Worm (Caenorhabditis elegans) whole organism, young adult: ENCODE results near the gene R13A5.10.

Source experiments
- C17E4.6 ChIP-seq: fragments of 200-800 bp; sonication (Bioruptor generic); IDR thresholded peaks from 2 replicates; pipeline ENCODE4 v1.3.6; 2022; ENCODE audit warnings: missing genetic modification reagents, missing genetic modification characterization, missing compliant biosample characterization
- F23B12.7 ChIP-seq: sonication (generic microtip); optimal IDR thresholded peaks from 2 replicates; lab custom pipeline; 2017; ENCODE audit warnings: missing genetic modification characterization, mild to moderate bottlenecking, missing compliant biosample characterization, antibody characterized with exemption, moderate library complexity; ENCODE audit not compliant: insufficient read depth
- F37B4.10 ChIP-seq: fragments of 200-800 bp; sonication (Bioruptor generic); IDR thresholded peaks from 2 replicates; pipeline ENCODE4 v1.3.6; 2022; ENCODE audit warnings: missing genetic modification characterization, missing compliant biosample characterization
- F52B5.7 ChIP-seq: sonication (generic microtip); optimal IDR thresholded peaks from 2 replicates; lab custom pipeline; 2016; ENCODE audit warnings: mild to moderate bottlenecking, missing genetic modification characterization, missing compliant biosample characterization
- F55B11.4 ChIP-seq: sonication (generic microtip); optimal IDR thresholded peaks from 2 replicates; lab custom pipeline; 2016; ENCODE audit warnings: missing compliant biosample characterization, missing genetic modification characterization, borderline replicate concordance; ENCODE audit not compliant: insufficient read depth
- T07F8.4 ChIP-seq: sonication (generic microtip); optimal IDR thresholded peaks from 2 replicates; lab custom pipeline; 2016; ENCODE audit warnings: mild to moderate bottlenecking, missing genetic modification characterization, moderate library complexity, missing compliant biosample characterization
- T26A5.8 ChIP-seq: sonication (generic microtip); optimal IDR thresholded peaks from 2 replicates; lab custom pipeline; 2016; ENCODE audit warnings: missing genetic modification characterization, missing compliant biosample characterization
- Y79H2A.3 ChIP-seq: fragments of 200-800 bp; sonication (Bioruptor generic); conservative IDR thresholded peaks from 2 replicates; pipeline ENCODE4 v1.3.6; 2022; ENCODE audit warnings: missing genetic modification reagents, missing genetic modification characterization, missing compliant biosample characterization
- ZK185.1 ChIP-seq: sonication (generic microtip); optimal IDR thresholded peaks from 2 replicates; lab custom pipeline; 2016; ENCODE audit warnings: mild to moderate bottlenecking, missing genetic modification characterization, missing compliant biosample characterization; ENCODE audit not compliant: poor library complexity, severe bottlenecking
- aptf-2 ChIP-seq: fragments of 200-800 bp; sonication (Bioruptor generic); conservative IDR thresholded peaks from 2 replicates; pipeline ENCODE4 v1.3.6; 2022; ENCODE audit warnings: missing genetic modification reagents, missing genetic modification characterization, missing compliant biosample characterization
- ccch-3 ChIP-seq: fragments of 200-800 bp; sonication (Bioruptor generic); optimal IDR thresholded peaks from 2 replicates; lab custom pipeline; 2018; ENCODE audit warnings: mild to moderate bottlenecking, missing genetic modification characterization, missing compliant biosample characterization
- ceh-58 ChIP-seq: fragments of 200-800 bp; sonication (Bioruptor generic); IDR thresholded peaks from 2 replicates; pipeline ENCODE4 v1.3.6; 2022; ENCODE audit warnings: missing genetic modification characterization, missing compliant biosample characterization
- ceh-79 ChIP-seq: sonication (generic microtip); optimal IDR thresholded peaks from 2 replicates; lab custom pipeline; 2017; ENCODE audit warnings: mild to moderate bottlenecking, missing genetic modification characterization, missing compliant biosample characterization
- egl-44 ChIP-seq: fragments of 200-800 bp; sonication (Bioruptor generic); IDR thresholded peaks from 2 replicates; pipeline ENCODE4 v1.3.6; 2022; ENCODE audit warnings: missing genetic modification reagents, missing genetic modification characterization, missing compliant biosample characterization
- ekl-4 ChIP-seq: fragments of 200-800 bp; sonication (Bioruptor generic); IDR thresholded peaks from 2 replicates; pipeline ENCODE4 v1.3.6; 2022; ENCODE audit warnings: missing genetic modification reagents, missing genetic modification characterization, missing compliant biosample characterization
- ets-4 ChIP-seq: fragments of 200-800 bp; sonication (Bioruptor generic); optimal IDR thresholded peaks from 2 replicates; lab custom pipeline; 2018; ENCODE audit warnings: mild to moderate bottlenecking, missing genetic modification characterization, missing compliant biosample characterization
- hlh-12 ChIP-seq: sonication (generic microtip); optimal IDR thresholded peaks from 2 replicates; lab custom pipeline; 2016; ENCODE audit warnings: missing genetic modification characterization, missing compliant biosample characterization
- hmg-1.2 ChIP-seq: fragments of 200-800 bp; sonication (Bioruptor generic); IDR thresholded peaks from 2 replicates; pipeline ENCODE4 v1.3.6; 2022; ENCODE audit warnings: missing genetic modification reagents, missing genetic modification characterization, missing compliant biosample characterization
- hmg-20 ChIP-seq: fragments of 200-800 bp; sonication (Bioruptor generic); IDR thresholded peaks from 2 replicates; pipeline ENCODE4 v1.3.6; 2022; ENCODE audit warnings: missing genetic modification reagents, missing genetic modification characterization, missing compliant biosample characterization
- lag-1 ChIP-seq: fragments of 200-800 bp; sonication (Bioruptor generic); IDR thresholded peaks from 2 replicates; pipeline ENCODE4 v1.3.6; 2022; ENCODE audit warnings: missing genetic modification reagents, missing genetic modification characterization, missing compliant biosample characterization
- let-526 ChIP-seq: fragments of 200-800 bp; sonication (Bioruptor generic); IDR thresholded peaks from 2 replicates; pipeline ENCODE4 v1.3.6; 2022; ENCODE audit warnings: missing genetic modification reagents, missing genetic modification characterization, missing compliant biosample characterization
- lir-1 ChIP-seq: fragments of 200-800 bp; sonication (Bioruptor generic); conservative IDR thresholded peaks from 2 replicates; pipeline ENCODE4 v1.3.6; 2022; ENCODE audit warnings: missing genetic modification reagents, missing genetic modification characterization, missing compliant biosample characterization
- lsl-1 ChIP-seq: fragments of 200-800 bp; sonication (Bioruptor generic); optimal IDR thresholded peaks from 2 replicates; lab custom pipeline; 2018; ENCODE audit warnings: mild to moderate bottlenecking, missing genetic modification characterization, moderate library complexity, missing compliant biosample characterization
- madf-10 ChIP-seq: sonication (generic microtip); optimal IDR thresholded peaks from 2 replicates; lab custom pipeline; 2016; ENCODE audit warnings: mild to moderate bottlenecking, missing genetic modification characterization, missing compliant biosample characterization
- madf-3 ChIP-seq: fragments of 200-800 bp; sonication (Bioruptor generic); IDR thresholded peaks from 2 replicates; pipeline ENCODE4 v1.3.6; 2022; ENCODE audit warnings: missing genetic modification reagents, missing genetic modification characterization, missing compliant biosample characterization
- mcd-1 ChIP-seq: fragments of 200-800 bp; sonication (Bioruptor generic); IDR thresholded peaks from 2 replicates; pipeline ENCODE4 v1.3.6; 2022; ENCODE audit warnings: missing genetic modification reagents, missing genetic modification characterization, missing compliant biosample characterization
- pbrm-1 ChIP-seq: fragments of 200-800 bp; sonication (Bioruptor generic); IDR thresholded peaks from 2 replicates; pipeline ENCODE4 v1.3.6; 2022; ENCODE audit warnings: missing genetic modification reagents, missing genetic modification characterization, missing compliant biosample characterization
- repo-1 ChIP-seq: sonication (generic microtip); optimal IDR thresholded peaks from 2 replicates; lab custom pipeline; 2017; ENCODE audit warnings: mild to moderate bottlenecking, missing genetic modification characterization, missing compliant biosample characterization
- rpc-1 ChIP-seq, 2 experiments: fragments of 150-350 bp in 1 of 2; sonication (generic microtip) in 1 of 2; optimal IDR thresholded peaks; 2 replicates each; lab custom pipeline; 2014 to 2018; ENCODE audit warnings: missing biosample characterization in 1 of 2, missing genetic modification characterization in 1 of 2, missing genetic modification reagents in 1 of 2, missing genotype in 1 of 2
- sdz-38 ChIP-seq: sonication (generic microtip); optimal IDR thresholded peaks from 2 replicates; lab custom pipeline; 2016; ENCODE audit warnings: missing genotype, missing genetic modification characterization, missing compliant biosample characterization
- sea-2 ChIP-seq: fragments of 200-800 bp; sonication (Bioruptor generic); IDR thresholded peaks from 2 replicates; pipeline ENCODE4 v1.3.6; 2022; ENCODE audit warnings: missing genetic modification characterization, missing compliant biosample characterization
- sptf-2 ChIP-seq: fragments of 200-800 bp; sonication (Bioruptor generic); optimal IDR thresholded peaks from 2 replicates; lab custom pipeline; 2018; ENCODE audit warnings: mild to moderate bottlenecking, missing genetic modification characterization, missing compliant biosample characterization
- tlf-1 ChIP-seq: fragments of 200-800 bp; sonication (Bioruptor generic); optimal IDR thresholded peaks from 2 replicates; lab custom pipeline; 2018; ENCODE audit warnings: mild to moderate bottlenecking, missing genetic modification characterization, missing compliant biosample characterization
- unc-62 ChIP-seq: fragments of 150-350 bp; optimal IDR thresholded peaks from 2 replicates; lab custom pipeline; 2014; ENCODE audit warnings: missing biosample characterization, missing genetic modification reagents, missing genetic modification characterization
- ztf-3 ChIP-seq: fragments of 200-800 bp; sonication (Bioruptor generic); optimal IDR thresholded peaks from 2 replicates; lab custom pipeline; 2018; ENCODE audit warnings: mild to moderate bottlenecking, missing genetic modification characterization, missing compliant biosample characterization

Gene R13A5.10

DNA sequence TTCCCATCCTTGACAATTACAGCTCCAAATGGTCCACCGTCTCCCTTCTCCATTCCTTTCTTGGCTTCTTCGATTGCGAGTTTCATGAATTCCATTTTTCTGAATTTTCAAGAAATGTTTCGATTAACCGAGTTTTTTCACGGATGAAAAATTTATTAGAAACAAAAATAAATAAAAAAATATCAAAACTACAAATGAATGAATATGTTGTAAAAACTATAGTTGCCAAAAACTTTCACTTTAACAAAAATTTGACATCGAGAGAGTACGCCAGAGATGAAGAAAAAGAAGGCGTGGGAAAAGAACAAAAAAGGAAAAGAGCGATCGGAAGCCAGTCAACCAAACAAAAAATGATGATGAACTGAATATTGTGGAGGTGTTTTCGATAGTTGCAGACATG, at the start of gene R13A5.10:
Gene R13A5.10 (minus strand): TSS at position 101 of the 400 bp plus-strand sequence.
- TF ChIP-seq hmg-1.2 (GFP tag; lab: Robert Waterston, UW) (no peak), F52B5.7 (tag; lab: Kevin White, UChicago) (no peak), ztf-3 (no peak)

DNA sequence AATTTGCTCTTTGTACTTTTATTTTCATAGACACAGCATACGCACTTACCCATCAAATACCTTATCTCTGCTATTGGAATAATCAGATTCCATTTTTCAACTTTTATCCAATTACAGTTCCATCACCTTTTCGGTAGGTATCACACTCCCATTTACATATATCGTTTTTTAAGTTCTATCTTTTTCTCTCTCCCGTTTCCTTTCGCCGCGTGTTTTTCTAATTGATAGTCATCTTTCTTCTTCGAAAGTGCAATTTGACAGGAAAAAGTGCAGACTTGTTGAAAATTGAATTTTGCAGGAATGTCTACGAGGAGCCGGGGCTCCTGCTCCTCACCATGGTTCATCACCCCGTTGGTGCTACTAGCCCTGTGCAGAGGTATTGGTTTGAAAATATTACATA, 42.3 kb upstream of the R13A5.10 start, which contains the start of gene fbn-1:
Gene fbn-1 (plus strand): TSS at position 301 of the 400 bp plus-strand sequence.
- TF ChIP-seq mcd-1 (GFP tag; lab: Robert Waterston, UW): no peak

DNA sequence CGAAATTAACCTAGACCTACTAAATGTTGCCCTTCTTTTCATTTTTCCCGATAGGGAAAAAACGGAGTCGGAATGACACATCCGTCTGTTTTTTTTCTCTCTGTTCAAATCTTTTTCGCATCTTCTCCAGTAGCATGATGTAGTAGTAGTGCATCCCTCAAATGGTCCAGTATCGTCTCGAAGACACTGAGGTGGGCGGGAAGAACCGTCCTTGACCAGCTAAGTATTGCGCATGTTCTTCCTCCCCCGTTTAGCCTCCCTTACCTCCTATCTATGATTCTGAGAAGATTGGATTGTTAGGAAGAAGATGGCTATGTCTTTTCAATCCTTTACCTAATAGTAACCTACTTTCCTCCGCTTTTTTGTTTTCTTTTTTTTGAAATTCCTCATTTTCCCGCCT, 40.1 kb upstream of the R13A5.10 start:
- no peak for TF ChIP-seq F37B4.10 (GFP tag; lab: Robert Waterston, UW)
- no peak for TF ChIP-seq F55B11.4 (tag; lab: Kevin White, UChicago)
- TF ChIP-seq C17E4.6: no peak
- TF ChIP-seq ceh-79 (tag; lab: Kevin White, UChicago): no peak
- TF ChIP-seq T07F8.4: no peak

DNA sequence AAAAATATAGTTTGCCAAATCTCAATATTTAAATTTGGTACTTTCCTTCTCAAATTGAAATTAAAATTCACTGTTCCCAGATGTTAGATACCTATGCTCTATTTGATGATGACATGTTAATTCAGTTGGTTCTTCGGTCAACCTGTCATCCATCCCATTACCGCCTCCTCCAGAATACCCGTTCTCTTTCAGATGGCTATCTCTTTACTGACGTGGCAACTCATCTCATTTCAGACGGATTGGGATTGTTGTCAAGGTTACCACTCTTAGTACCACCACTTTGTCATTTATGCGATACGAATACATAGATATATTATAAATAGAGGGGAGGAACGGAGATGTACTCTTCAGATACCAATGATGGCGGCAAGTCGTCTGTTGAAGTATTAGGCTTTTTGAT, 38.6 kb upstream of the R13A5.10 start:
- TF ChIP-seq sdz-38 (no peak), sptf-2 (GFP tag; lab: Kevin White, UChicago) (no peak), unc-62 (GFP tag; lab: Kevin White, UChicago) (peak; percentile 69), T26A5.8 (tag; lab: Kevin White, UChicago) (no peak), ets-4 (GFP tag; lab: Kevin White, UChicago) (no peak), hmg-20 (GFP tag; lab: Robert Waterston, UW) (no peak), madf-3 (GFP tag; lab: Robert Waterston, UW) (no peak), lag-1 (GFP tag; lab: Robert Waterston, UW) (no peak)

DNA sequence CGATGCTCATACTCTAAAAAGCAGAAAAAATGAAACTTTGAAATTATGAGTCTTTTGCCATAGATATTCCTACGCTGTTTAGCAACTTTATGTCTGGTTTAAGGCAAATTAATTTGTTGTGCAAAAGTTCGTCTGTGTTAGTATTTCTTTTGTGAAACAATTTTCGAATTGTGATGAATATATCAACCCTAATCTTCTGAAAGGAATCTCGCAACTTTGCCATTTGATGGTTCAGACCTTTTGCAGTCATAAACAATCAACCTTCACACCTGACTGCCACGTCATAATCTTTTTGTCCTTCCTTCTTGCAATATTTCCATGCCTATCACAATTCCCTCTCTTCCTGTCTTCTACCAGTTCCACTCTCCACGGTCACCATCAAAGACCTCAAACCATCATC, 37.1 kb upstream of the R13A5.10 start:
- TF ChIP-seq lir-1 (no peak), ceh-58 (GFP tag; lab: Robert Waterston, UW) (0 out of 2 replicates have a peak, but pooled peaks have one; percentile 30)
- TF ChIP-seq, all 124 proteins: peak for 1

DNA sequence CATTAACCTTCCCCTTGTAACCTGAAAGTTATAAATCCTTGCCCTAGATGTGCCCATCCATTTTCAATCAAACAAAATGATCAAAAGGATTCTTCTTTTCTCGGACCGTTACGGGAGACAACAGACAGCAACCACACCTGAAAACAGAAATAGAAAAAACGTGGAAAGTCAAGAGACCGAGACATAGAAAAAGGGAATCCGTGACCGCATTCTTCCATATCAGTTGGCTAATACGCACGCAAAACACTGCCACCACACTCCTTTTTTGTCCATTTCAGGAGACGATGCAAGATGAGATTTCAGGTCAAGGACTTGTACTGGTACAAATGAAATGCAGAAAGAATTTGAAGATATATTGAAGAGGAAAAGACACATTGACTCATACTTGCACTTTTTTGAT, 35.5 kb upstream of the R13A5.10 start:
- no peak for TF ChIP-seq rpc-1 (optimal IDR thresholded peaks at IDR 0.05; lab: Kevin White, UChicago)
- TF ChIP-seq rpc-1 (tag; optimal IDR thresholded peaks at IDR 0.05; lab: Kevin White, UChicago): no peak
- no peak for TF ChIP-seq egl-44 (GFP tag; lab: Robert Waterston, UW)
- TF ChIP-seq pbrm-1 (GFP tag; lab: Robert Waterston, UW): no peak
- no peak for TF ChIP-seq lir-1
- no peak for TF ChIP-seq F23B12.7
- no peak for TF ChIP-seq let-526 (GFP tag; lab: Robert Waterston, UW)
- no peak for TF ChIP-seq madf-3 (GFP tag; lab: Robert Waterston, UW)
- no peak for TF ChIP-seq aptf-2 (GFP tag; lab: Robert Waterston, UW)
- TF ChIP-seq tlf-1 (GFP tag; lab: Kevin White, UChicago): no peak
- no peak for TF ChIP-seq lsl-1 (GFP tag; lab: Kevin White, UChicago)
- TF ChIP-seq sea-2: no peak
- no peak for TF ChIP-seq ZK185.1 (tag; lab: Kevin White, UChicago)
- no peak for TF ChIP-seq hlh-12 (tag; lab: Kevin White, UChicago)
- TF ChIP-seq repo-1 (tag; lab: Kevin White, UChicago): no peak
- no peak for TF ChIP-seq Y79H2A.3 (GFP tag; lab: Robert Waterston, UW)
- no peak for TF ChIP-seq ekl-4 (GFP tag; lab: Robert Waterston, UW)
- no peak for TF ChIP-seq ztf-3
- TF ChIP-seq madf-10: no peak
- TF ChIP-seq ccch-3: no peak
